Fruit fly (Drosophila melanogaster): ENCODE results near the gene Gs1.

The Gs1 gene

DNA sequence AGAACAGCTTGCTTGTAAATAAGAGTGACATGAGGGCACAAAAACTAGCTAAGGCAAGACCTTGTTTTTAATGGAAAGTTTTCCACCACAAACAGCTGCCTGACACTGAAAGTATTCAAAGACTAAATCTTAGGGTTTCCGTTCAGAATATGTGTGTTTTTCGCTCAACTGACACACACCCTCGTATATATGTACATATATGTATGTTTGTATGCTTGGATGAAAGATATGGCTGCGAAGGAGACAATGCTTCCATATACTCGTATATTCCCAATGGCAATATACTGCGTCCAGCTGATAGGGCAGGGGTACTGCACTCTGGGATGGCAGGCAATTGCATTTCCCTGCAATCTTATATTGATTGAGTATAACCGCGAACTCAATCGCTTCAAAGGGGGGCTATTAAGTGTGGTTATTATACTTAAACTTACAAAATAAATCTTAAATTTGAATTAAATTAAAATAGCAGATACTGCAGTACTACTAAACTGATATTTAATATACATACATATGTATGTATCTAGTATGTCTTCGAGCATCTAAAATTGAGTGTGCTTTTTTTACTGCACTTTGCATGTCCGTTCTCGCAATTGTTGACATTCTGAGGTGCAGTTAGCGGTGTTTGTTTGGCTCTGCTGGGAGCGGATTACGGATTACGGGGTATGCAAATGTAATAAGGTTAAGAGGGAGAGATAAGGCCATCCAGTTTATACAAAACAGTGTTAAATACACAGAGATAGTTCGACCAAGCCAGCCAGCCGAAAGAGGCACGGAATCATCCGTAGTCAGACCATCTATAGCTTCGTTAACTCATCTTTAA, 2.9 kb downstream of the Gs1 start (continued):
- TF ChIP-seq fd85E (GFP tag; optimal IDR thresholded peaks at IDR 0.05), result no peak

DNA sequence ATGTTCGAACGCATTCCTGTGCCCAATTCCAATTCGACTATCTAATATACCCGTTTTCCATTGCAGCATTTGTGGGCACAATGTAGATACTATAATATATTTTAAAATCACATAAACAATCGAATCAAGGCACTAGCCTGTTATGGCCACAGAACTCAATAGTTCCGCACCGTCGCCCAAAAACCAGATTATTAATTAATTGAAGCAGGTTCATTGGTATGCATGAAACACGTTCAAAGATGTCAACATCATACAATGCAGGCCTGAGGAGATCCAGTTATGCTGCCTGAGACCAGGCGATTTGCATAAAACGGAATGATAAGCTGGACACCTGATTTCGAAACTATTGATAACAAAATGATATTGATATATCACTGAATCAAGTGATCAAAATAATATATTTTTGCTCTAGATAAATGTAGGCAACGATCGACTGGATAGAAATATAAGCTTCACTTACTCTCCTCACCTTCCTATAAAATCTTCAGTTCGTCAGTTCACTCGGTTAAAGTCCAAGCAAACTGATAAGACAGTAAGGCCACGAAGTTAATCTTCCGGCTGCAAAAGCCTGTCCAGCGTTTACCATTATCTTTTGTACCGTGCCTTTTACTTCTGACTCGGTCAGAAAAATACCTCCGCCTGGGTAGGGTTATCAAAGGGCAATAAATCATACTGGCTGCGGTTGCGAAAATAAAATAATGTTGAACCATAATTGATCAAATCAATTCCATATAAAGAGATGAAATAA, 3.7 kb downstream of the Gs1 start:
- TF ChIP-seq Eip78C (GFP tag) (peak; percentile 63), spab (GFP tag; optimal IDR thresholded peaks at IDR 0.05) (no peak), Ets96B (tag; optimal IDR thresholded peaks at IDR 0.05) (no peak), svp (GFP tag) (peak; percentile 98), CG8319 (GFP tag; optimal IDR thresholded peaks at IDR 0.05) (no peak), ss (GFP tag; optimal IDR thresholded peaks at IDR 0.05) (peak; percentile 8 to 67), CG15336 (GFP tag; IDR thresholded peaks at IDR 0.05) (no peak), CG6808 (GFP tag; optimal IDR thresholded peaks at IDR 0.05) (peak; percentile 26), CG1621 (tag; optimal IDR thresholded peaks at IDR 0.05) (peak; percentile 36), fd85E (GFP tag; optimal IDR thresholded peaks at IDR 0.05) (no peak), CG9139 (GFP tag; optimal IDR thresholded peaks at IDR 0.05) (peak; percentile 47), CG3919 (GFP tag; optimal IDR thresholded peaks at IDR 0.05) (peak; percentile 4)

- TF ChIP-seq svp (GFP tag), result peak; percentile 93
- no peak for TF ChIP-seq CG8632 (GFP tag; optimal IDR thresholded peaks at IDR 0.05)
- no peak for TF ChIP-seq CG34406 (GFP tag; optimal IDR thresholded peaks at IDR 0.05)
- peak; percentile 32 for TF ChIP-seq vri (GFP tag; optimal IDR thresholded peaks at IDR 0.05)
- no peak for TF ChIP-seq Lpt (GFP tag; optimal IDR thresholded peaks at IDR 0.05)
- no peak for TF ChIP-seq CG11294 (GFP tag; IDR thresholded peaks at IDR 0.05)
- peak; percentile 34 for TF ChIP-seq Eip78C (GFP tag)
- TF ChIP-seq CG8319 (GFP tag; optimal IDR thresholded peaks at IDR 0.05), result no peak
These were observed 4.2 kb downstream of the Gs1 start for dm6 chr2L:136131-136426.

DNA sequence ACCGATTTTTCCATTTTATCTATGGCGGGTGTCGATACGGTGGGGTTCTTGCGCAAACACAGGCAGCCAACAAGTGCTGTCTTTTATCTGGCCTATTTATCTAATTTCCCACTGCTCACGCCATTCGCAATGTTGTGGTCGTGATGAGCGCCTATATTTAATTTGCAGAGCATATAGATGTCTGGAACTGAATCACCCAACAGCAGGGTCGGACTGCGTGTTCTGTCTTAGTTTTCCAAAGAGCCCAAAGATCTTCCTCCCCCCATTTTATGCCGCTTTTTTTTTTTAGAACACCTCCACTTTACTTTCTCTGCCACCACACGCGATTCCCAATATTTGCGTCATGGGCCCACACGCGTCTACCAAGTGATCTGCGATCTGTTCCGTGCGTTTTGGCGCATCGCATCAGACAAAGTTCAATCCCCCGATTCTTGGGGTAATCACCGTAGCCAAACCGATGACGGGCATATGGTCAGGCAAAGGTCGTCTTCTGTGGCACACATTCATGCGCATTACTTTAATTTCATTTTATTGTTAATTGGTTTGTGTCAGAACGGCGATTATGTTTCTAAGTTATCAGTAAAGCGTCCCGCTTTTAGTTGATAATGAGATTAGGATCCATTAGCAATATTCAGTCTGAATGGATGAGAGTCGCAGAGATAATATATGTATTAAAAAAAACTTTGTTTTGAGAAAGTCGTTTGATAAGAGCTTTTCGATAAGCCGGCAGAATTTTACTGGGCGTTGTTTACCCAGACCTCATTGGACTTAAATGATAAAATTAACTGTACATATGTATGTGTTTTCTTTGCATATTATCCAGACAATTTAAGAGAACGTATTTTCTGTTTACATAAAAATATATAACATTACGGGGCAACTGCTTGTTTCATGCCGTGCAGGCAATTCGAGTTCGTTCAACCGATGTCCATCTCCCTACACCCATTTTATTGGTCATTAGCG, 5.2 kb downstream of the Gs1 start:
- TF ChIP-seq CG6808 (GFP tag; optimal IDR thresholded peaks at IDR 0.05), result no peak
- peak; percentile 23 for TF ChIP-seq fkh (GFP tag; optimal IDR thresholded peaks at IDR 0.05)
- peak; percentile 2 for TF ChIP-seq Sox102F (GFP tag; optimal IDR thresholded peaks at IDR 0.05)
- no peak for TF ChIP-seq CG16779 (tag; optimal IDR thresholded peaks at IDR 0.05)
- no peak for TF ChIP-seq CG31627 (GFP tag; optimal IDR thresholded peaks at IDR 0.05)
- no peak for TF ChIP-seq CG11294 (GFP tag; IDR thresholded peaks at IDR 0.05)
- peak; percentile 38 for TF ChIP-seq CG6854 (GFP tag; optimal IDR thresholded peaks at IDR 0.05)
- TF ChIP-seq Eip75B (GFP tag; optimal IDR thresholded peaks at IDR 0.05), result no peak
- TF ChIP-seq achi (GFP tag; optimal IDR thresholded peaks at IDR 0.05), result no peak
- peak; percentile 15 for TF ChIP-seq esn (GFP tag; optimal IDR thresholded peaks at IDR 0.05)
- TF ChIP-seq svp (GFP tag), result peak; percentile 94
- peak; percentile 67 for TF ChIP-seq vri (GFP tag; optimal IDR thresholded peaks at IDR 0.05)
- peak; percentile 36 for TF ChIP-seq Met (GFP tag; optimal IDR thresholded peaks at IDR 0.05)

DNA sequence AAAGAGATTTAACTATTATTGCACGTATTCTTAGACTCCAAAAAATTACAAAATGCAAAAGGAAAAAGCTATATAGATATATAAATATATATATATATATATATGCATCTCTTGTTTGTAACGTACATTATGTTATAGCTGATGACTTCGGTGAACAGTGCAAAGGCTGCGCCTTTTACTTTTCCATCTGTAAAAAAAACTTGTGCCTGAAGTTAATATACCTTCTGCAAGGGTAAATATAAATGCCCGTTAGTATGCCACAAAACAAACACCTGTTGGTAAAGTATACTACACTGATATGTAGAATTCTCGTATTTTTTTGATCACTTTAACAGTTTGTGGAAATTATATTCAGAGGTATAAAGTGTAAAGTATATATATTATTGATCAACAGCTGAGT, 6.2 kb downstream of the Gs1 start:
- TF ChIP-seq Eip75B (GFP tag; optimal IDR thresholded peaks at IDR 0.05), result no peak
- TF ChIP-seq CG8119 (GFP tag; IDR thresholded peaks at IDR 0.05), result no peak
- no peak for TF ChIP-seq Ets96B (tag; optimal IDR thresholded peaks at IDR 0.05)
- no peak for TF ChIP-seq ss (GFP tag; optimal IDR thresholded peaks at IDR 0.05)
- no peak for TF ChIP-seq CG6854 (GFP tag; optimal IDR thresholded peaks at IDR 0.05)
- no peak for TF ChIP-seq CG9139 (GFP tag; optimal IDR thresholded peaks at IDR 0.05)
- TF ChIP-seq svp (GFP tag), result peak; percentile 16
- TF ChIP-seq fd85E (GFP tag; optimal IDR thresholded peaks at IDR 0.05), result no peak
- TF ChIP-seq CG6163 (GFP tag; IDR thresholded peaks at IDR 0.05), result no peak
- TF ChIP-seq CG3919 (GFP tag; optimal IDR thresholded peaks at IDR 0.05), result no peak
- TF ChIP-seq CG31627 (GFP tag; optimal IDR thresholded peaks at IDR 0.05), result no peak
- no peak for TF ChIP-seq esn (GFP tag; optimal IDR thresholded peaks at IDR 0.05)
- TF ChIP-seq OdsH (GFP tag; optimal IDR thresholded peaks at IDR 0.05), result no peak
- no peak for TF ChIP-seq Hr38 (GFP tag; optimal IDR thresholded peaks at IDR 0.05)
- peak; percentile 38 for TF ChIP-seq Eip78C (GFP tag)
- no peak for TF ChIP-seq cyc (GFP tag; optimal IDR thresholded peaks at IDR 0.05)
- TF ChIP-seq CG3032 (tag; optimal IDR thresholded peaks at IDR 0.05), result no peak
